Worm (Caenorhabditis elegans): ENCODE data around the gene efn-2.

The efn-2 gene

DNA sequence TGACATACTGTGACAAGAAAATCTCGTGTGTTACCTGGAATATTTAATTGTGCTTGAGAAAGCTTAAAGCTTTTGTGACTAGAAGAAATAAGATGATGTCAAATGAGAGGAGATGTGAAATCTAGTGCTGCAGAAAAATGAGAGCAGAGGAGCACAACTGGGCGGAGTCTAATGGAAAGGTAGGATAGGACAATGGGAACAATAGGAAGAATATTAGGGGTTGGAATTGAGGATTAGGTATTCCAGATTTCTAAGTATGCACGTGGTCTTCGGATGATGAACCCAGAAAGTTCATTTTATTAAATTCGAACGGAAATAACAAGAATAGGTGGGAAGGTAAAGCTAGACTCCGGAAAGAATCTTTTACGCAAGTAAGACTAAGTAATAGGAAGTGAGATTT, 17.4 kb downstream of the efn-2 start, which contains the start of gene C43F9.7:
TSS of gene C43F9.7 (minus strand) at position 101 of the 400 bp plus-strand sequence.
- TF ChIP-seq C08G9.2 (tag; optimal IDR thresholded peaks at IDR 0.05) = no peak
- TF ChIP-seq hlh-13 (GFP tag; optimal IDR thresholded peaks at IDR 0.05) = no peak
- no peak for TF ChIP-seq ceh-6 (GFP tag; optimal IDR thresholded peaks at IDR 0.05)
- TF ChIP-seq rnt-1 (tag; optimal IDR thresholded peaks at IDR 0.05) = no peak
- no peak for TF ChIP-seq ceh-30 (tag; optimal IDR thresholded peaks at IDR 0.05)
- TF ChIP-seq hlh-30 (tag; optimal IDR thresholded peaks at IDR 0.05; ENCODE audit: insufficient read depth) = no peak
- TF ChIP-seq tbx-7 (tag; optimal IDR thresholded peaks at IDR 0.05) = no peak
- no peak for TF ChIP-seq ceh-22 (tag; optimal IDR thresholded peaks at IDR 0.05)
- no peak for TF ChIP-seq pag-3 (tag; optimal IDR thresholded peaks at IDR 0.05; ENCODE audit: borderline replicate concordance)
- no peak for TF ChIP-seq ceh-45 (GFP tag; IDR thresholded peaks at IDR 0.05)
- no peak for TF ChIP-seq K09A11.1 (tag; optimal IDR thresholded peaks at IDR 0.05; ENCODE audit: insufficient read depth)
- no peak for TF ChIP-seq npax-4 (tag; optimal IDR thresholded peaks at IDR 0.05)
- no peak for TF ChIP-seq zip-5 (tag; optimal IDR thresholded peaks at IDR 0.05)
- TF ChIP-seq ahr-1 (tag; optimal IDR thresholded peaks at IDR 0.05) = no peak
- TF ChIP-seq ceh-24 (tag; optimal IDR thresholded peaks at IDR 0.05) = no peak
- TF ChIP-seq unc-3 (GFP tag; conservative IDR thresholded peaks at IDR 0.05) = no peak
- no peak for TF ChIP-seq unc-3 (tag; optimal IDR thresholded peaks at IDR 0.05)
- TF ChIP-seq ceh-18 (tag; optimal IDR thresholded peaks at IDR 0.05) = no peak

DNA sequence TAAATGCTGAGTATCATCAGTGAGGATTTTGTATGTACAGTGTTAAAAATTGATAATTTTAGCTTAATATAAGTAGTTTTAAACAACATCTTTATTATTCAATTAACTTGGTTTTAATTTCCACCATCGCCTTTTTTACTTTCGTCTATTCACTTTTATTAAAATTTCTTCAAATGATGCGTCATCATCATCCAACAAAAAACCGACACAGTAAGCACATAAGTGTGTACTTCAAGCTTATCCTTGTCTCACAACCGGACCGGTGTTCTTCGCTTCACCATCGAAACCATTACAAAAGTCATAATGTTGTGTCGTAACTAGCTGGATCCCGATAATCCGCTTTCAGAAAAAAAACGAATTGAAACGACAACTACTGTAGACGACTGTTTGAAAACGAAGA, 20.4 kb downstream of the efn-2 start, which contains the start of gene C43F9.11:
TSS of gene C43F9.11 (plus strand) at position 301 of the 400 bp plus-strand sequence.
- no peak for TF ChIP-seq syd-9 (tag; optimal IDR thresholded peaks at IDR 0.05)
- no peak for TF ChIP-seq ceh-34 (tag; optimal IDR thresholded peaks at IDR 0.05)
- no peak for TF ChIP-seq ceh-18 (tag; optimal IDR thresholded peaks at IDR 0.05)
- no peak for TF ChIP-seq odd-2 (tag; optimal IDR thresholded peaks at IDR 0.05)
- no peak for TF ChIP-seq nfya-1 (tag; optimal IDR thresholded peaks at IDR 0.05)
- no peak for TF ChIP-seq unc-42 (tag; optimal IDR thresholded peaks at IDR 0.05)
- no peak for TF ChIP-seq C38D4.7 (GFP tag; optimal IDR thresholded peaks at IDR 0.05)
- TF ChIP-seq unc-55 (GFP tag; optimal IDR thresholded peaks at IDR 0.05) = no peak
- TF ChIP-seq rnt-1 (tag; optimal IDR thresholded peaks at IDR 0.05) = no peak
- no peak for TF ChIP-seq T23F11.4 (GFP tag; optimal IDR thresholded peaks at IDR 0.05)
- no peak for TF ChIP-seq lim-6 (tag; optimal IDR thresholded peaks at IDR 0.05)
- TF ChIP-seq ceh-45 (GFP tag; IDR thresholded peaks at IDR 0.05) = no peak
- no peak for TF ChIP-seq lin-11 (tag; optimal IDR thresholded peaks at IDR 0.05)

DNA sequence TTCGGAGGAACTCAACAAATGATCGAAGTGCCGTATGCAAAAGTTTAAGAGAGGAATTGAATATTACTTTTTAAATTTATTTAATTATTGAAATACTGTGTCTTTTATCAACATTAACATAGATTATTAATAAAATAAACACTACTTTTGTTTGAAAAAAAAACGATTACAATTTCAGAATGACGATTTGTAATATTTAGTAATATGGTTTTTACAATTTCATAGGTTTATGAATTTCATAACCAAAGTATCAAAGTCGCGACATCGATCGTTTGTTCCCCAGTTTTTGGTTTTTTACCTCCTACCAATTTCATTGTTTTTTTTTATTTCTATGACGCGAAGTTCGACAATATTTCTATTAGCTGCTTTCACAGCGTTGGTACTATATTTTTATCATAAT, 23.8 kb downstream of the efn-2 start, which contains the start of gene R09H10.1:
TSS of gene R09H10.1 (plus strand) at position 301 of the 400 bp plus-strand sequence.
- TF ChIP-seq hlh-13 (GFP tag; optimal IDR thresholded peaks at IDR 0.05) = no peak
- no peak for TF ChIP-seq pqm-1 (tag; optimal IDR thresholded peaks at IDR 0.05)
- no peak for TF ChIP-seq fkh-10 (GFP tag; optimal IDR thresholded peaks at IDR 0.05)
- TF ChIP-seq sox-2 (GFP tag; IDR thresholded peaks at IDR 0.05) = no peak
- TF ChIP-seq ceh-6 (GFP tag; optimal IDR thresholded peaks at IDR 0.05) = no peak
- TF ChIP-seq rnt-1 (tag; optimal IDR thresholded peaks at IDR 0.05) = no peak
- TF ChIP-seq syd-9 (tag; optimal IDR thresholded peaks at IDR 0.05) = no peak
- TF ChIP-seq ceh-30 (tag; optimal IDR thresholded peaks at IDR 0.05) = no peak
- TF ChIP-seq lim-6 (tag; optimal IDR thresholded peaks at IDR 0.05) = no peak
- no peak for TF ChIP-seq lin-11 (tag; optimal IDR thresholded peaks at IDR 0.05)
- no peak for TF ChIP-seq F13H6.1 (tag; optimal IDR thresholded peaks at IDR 0.05)
- TF ChIP-seq pat-9 (tag; optimal IDR thresholded peaks at IDR 0.05) = no peak
- TF ChIP-seq ceh-31 (tag; optimal IDR thresholded peaks at IDR 0.05) = no peak
- TF ChIP-seq ref-2 (tag; optimal IDR thresholded peaks at IDR 0.05) = no peak
- no peak for TF ChIP-seq ceh-45 (GFP tag; IDR thresholded peaks at IDR 0.05)
- no peak for TF ChIP-seq elt-4 (tag; optimal IDR thresholded peaks at IDR 0.05)
- no peak for TF ChIP-seq nhr-232 (tag; optimal IDR thresholded peaks at IDR 0.05)
- TF ChIP-seq pha-2 (tag; optimal IDR thresholded peaks at IDR 0.05) = no peak

All from whole organism, late embryonic.